Worm (Caenorhabditis elegans) whole organism, late embryonic: ENCODE results near the gene rps-13.
A peak's percentile ranks its signal among the peaks of the same experiment; 100 is the strongest.

ENCODE experiments used
- C08G9.2 ChIP-seq: sonication (generic microtip); optimal IDR thresholded peaks from 2 replicates; lab custom pipeline; 2016; ENCODE audit warnings: mild to moderate bottlenecking, missing genetic modification characterization, moderate library complexity, missing compliant biosample characterization
- ceh-18 ChIP-seq: sonication (generic microtip); optimal IDR thresholded peaks from 2 replicates; lab custom pipeline; 2016; ENCODE audit warnings: missing genetic modification characterization, missing compliant biosample characterization
- ceh-30 ChIP-seq: fragments of 150-350 bp; optimal IDR thresholded peaks from 2 replicates; lab custom pipeline; 2014; ENCODE audit warnings: missing biosample characterization, missing genetic modification characterization
- elt-2 ChIP-seq: sonication (generic microtip); optimal IDR thresholded peaks from 2 replicates; lab custom pipeline; 2016; ENCODE audit warnings: missing genetic modification reagents, missing genetic modification characterization, missing compliant biosample characterization
- hlh-30 ChIP-seq: sonication (generic microtip); optimal IDR thresholded peaks from 2 replicates; lab custom pipeline; 2017; ENCODE audit warnings: antibody characterized with exemption, missing genetic modification characterization, missing compliant biosample characterization; ENCODE audit not compliant: insufficient read depth
- npax-4 ChIP-seq: sonication (generic microtip); optimal IDR thresholded peaks from 2 replicates; lab custom pipeline; 2016; ENCODE audit warnings: missing genetic modification characterization, missing compliant biosample characterization
- odd-2 ChIP-seq: sonication (generic microtip); optimal IDR thresholded peaks from 2 replicates; lab custom pipeline; 2017; ENCODE audit warnings: antibody characterized with exemption, mild to moderate bottlenecking, missing genetic modification characterization, missing compliant biosample characterization
- pha-2 ChIP-seq: sonication (generic microtip); optimal IDR thresholded peaks from 2 replicates; lab custom pipeline; 2017; ENCODE audit warnings: mild to moderate bottlenecking, missing genetic modification characterization, missing compliant biosample characterization
- sox-4 ChIP-seq: sonication (generic microtip); optimal IDR thresholded peaks from 2 replicates; lab custom pipeline; 2017; ENCODE audit warnings: mild to moderate bottlenecking, missing genetic modification characterization, inconsistent platforms, missing compliant biosample characterization
- syd-9 ChIP-seq: sonication (generic microtip); optimal IDR thresholded peaks from 2 replicates; lab custom pipeline; 2016; ENCODE audit warnings: mild to moderate bottlenecking, missing genetic modification characterization, moderate library complexity, missing compliant biosample characterization
- unc-42 ChIP-seq: sonication (generic microtip); optimal IDR thresholded peaks from 2 replicates; lab custom pipeline; 2016; ENCODE audit warnings: missing genotype, missing genetic modification characterization, missing compliant biosample characterization
- unc-86 ChIP-seq: sonication (generic microtip); optimal IDR thresholded peaks from 2 replicates; lab custom pipeline; 2016; ENCODE audit warnings: missing genetic modification characterization, missing compliant biosample characterization
- ztf-16 ChIP-seq: sonication (generic microtip); optimal IDR thresholded peaks from 2 replicates; lab custom pipeline; 2017; ENCODE audit warnings: missing genetic modification characterization, missing compliant biosample characterization

The rps-13 gene

ce11 chrIII:6339919-6340434 lies 34.8 kb downstream of the rps-13 start, which contains the start of gene let-767:
Gene let-767 (minus strand): TSS chrIII:6339969.
- no peak for TF ChIP-seq C08G9.2 (tag; lab: Kevin White, UChicago)
- peak; percentile 23 for TF ChIP-seq elt-2 (tag; lab: Kevin White, UChicago)

- TF ChIP-seq unc-42 (tag; lab: Kevin White, UChicago) (peak; percentile 58), syd-9 (tag; lab: Kevin White, UChicago) (no peak)
Measured at ce11 chrIII:6334364-6334763, 40.4 kb downstream of the rps-13 start.

ce11 chrIII:6331211-6331782 lies 43.5 kb downstream of the rps-13 start, which contains the start of gene C56G2.4:
Gene C56G2.4 (plus strand): TSS chrIII:6331732.
- TF ChIP-seq unc-42 (tag; lab: Kevin White, UChicago), result peak; percentile 22
- no peak for TF ChIP-seq npax-4

- TF ChIP-seq odd-2 (tag; lab: Kevin White, UChicago), result no peak
- TF ChIP-seq unc-86, result no peak
- no peak for TF ChIP-seq hlh-30
- TF ChIP-seq sox-4, result no peak
- TF ChIP-seq ztf-16 (tag; lab: Kevin White, UChicago), result no peak
- no peak for TF ChIP-seq ceh-18 (tag; lab: Kevin White, UChicago)
- TF ChIP-seq ceh-30 (tag; lab: Kevin White, UChicago), result no peak
- TF ChIP-seq pha-2 (tag; lab: Kevin White, UChicago), result no peak
- TF ChIP-seq, all 69 proteins: peak for 0
Measured at ce11 chrIII:6324139-6324538, 50.7 kb downstream of the rps-13 start, which contains the start of gene C56G2.5. Gene C56G2.5 (minus strand): TSS chrIII:6324239.
